Worm (Caenorhabditis elegans) whole organism, late embryonic: ENCODE results near the gene F17E9.3.
"Not testable (repeated sequence)": the region's sequence is repeated elsewhere in the genome, so short reads cannot be mapped to it uniquely, and the experiment has no call there.

Experiments used
- F13H6.1 ChIP-seq: sonication (generic microtip); optimal IDR thresholded peaks from 2 replicates; lab custom pipeline; 2016; ENCODE audit warnings: missing genetic modification characterization, missing compliant biosample characterization
- K09A11.1 ChIP-seq: sonication (generic microtip); optimal IDR thresholded peaks from 2 replicates; lab custom pipeline; 2017; ENCODE audit warnings: antibody characterized with exemption, mild to moderate bottlenecking, missing genetic modification characterization, missing compliant biosample characterization; ENCODE audit not compliant: insufficient read depth
- ama-1 ChIP-seq: fragments of 150-350 bp; optimal IDR thresholded peaks from 2 replicates; lab custom pipeline; 2014
- hlh-13 ChIP-seq: fragments of 200-800 bp; sonication (Bioruptor generic); optimal IDR thresholded peaks from 2 replicates; lab custom pipeline; 2018; ENCODE audit warnings: mild to moderate bottlenecking, missing genetic modification characterization, missing compliant biosample characterization
- hlh-8 ChIP-seq: sonication (generic microtip); optimal IDR thresholded peaks from 2 replicates; lab custom pipeline; 2016; ENCODE audit warnings: missing genotype, missing genetic modification characterization, missing compliant biosample characterization
- nfya-1 ChIP-seq: sonication (generic microtip); optimal IDR thresholded peaks from 2 replicates; lab custom pipeline; 2017; ENCODE audit warnings: missing genetic modification characterization, mild to moderate bottlenecking, missing compliant biosample characterization, antibody characterized with exemption, moderate library complexity
- nhr-11 ChIP-seq: fragments of 150-350 bp; optimal IDR thresholded peaks from 2 replicates; lab custom pipeline; 2014; ENCODE audit warnings: missing biosample characterization, missing genetic modification characterization
- npax-4 ChIP-seq: sonication (generic microtip); optimal IDR thresholded peaks from 2 replicates; lab custom pipeline; 2016; ENCODE audit warnings: missing genetic modification characterization, missing compliant biosample characterization
- pqm-1 ChIP-seq: sonication (generic microtip); optimal IDR thresholded peaks from 2 replicates; lab custom pipeline; 2016; ENCODE audit warnings: missing genetic modification characterization, missing compliant biosample characterization
- tbx-2 ChIP-seq: sonication (generic microtip); optimal IDR thresholded peaks from 2 replicates; lab custom pipeline; 2016; ENCODE audit warnings: missing genetic modification characterization, missing compliant biosample characterization

ce11 chrIV:8352036-8352435, 2.6 kb upstream of the F17E9.3 start, which contains the start of gene F17E9.16:
- TF ChIP-seq nfya-1; K09A11.1 (tag; lab: Kevin White, UChicago); hlh-8 (tag; lab: Kevin White, UChicago); npax-4 (tag; lab: Kevin White, UChicago); hlh-13 (GFP tag; lab: Kevin White, UChicago); pqm-1 (tag; lab: Kevin White, UChicago); F13H6.1 (tag; lab: Kevin White, UChicago); tbx-2 (tag; lab: Kevin White, UChicago); nhr-11 (tag; lab: Kevin White, UChicago); ama-1 (lab: Kevin White, UChicago): not testable (repeated sequence)
